Fruit fly (Drosophila melanogaster) whole organism, embryonic: ENCODE results near the gene CG17028.

ENCODE experiments used
- Atf3 ChIP-seq: fragments of 200-800 bp; sonication (Bioruptor generic); optimal IDR thresholded peaks from 3 replicates; lab custom pipeline; 2016; ENCODE audit warnings: missing biosample characterization, missing genetic modification characterization
- Blimp-1 ChIP-seq: fragments of 200-800 bp; sonication (Bioruptor generic); optimal IDR thresholded peaks from 3 replicates; lab custom pipeline; 2018; ENCODE audit warnings: missing biosample characterization, missing genetic modification characterization, mild to moderate bottlenecking, moderate library complexity, missing genetic modification reagents
- CG10267 ChIP-seq: fragments of 200-800 bp; sonication (Bioruptor generic); optimal IDR thresholded peaks from 2 replicates; lab custom pipeline; 2018; ENCODE audit warnings: missing biosample characterization, mild to moderate bottlenecking, missing genetic modification characterization, moderate library complexity
- CG10654 ChIP-seq: fragments of 200-800 bp; sonication (Bioruptor generic); optimal IDR thresholded peaks from 2 replicates; lab custom pipeline; 2016; ENCODE audit warnings: missing biosample characterization, missing genetic modification characterization
- CG10979 ChIP-seq: fragments of 200-800 bp; sonication (Bioruptor generic); optimal IDR thresholded peaks from 2 replicates; lab custom pipeline; 2018; ENCODE audit warnings: missing biosample characterization, mild to moderate bottlenecking, missing genetic modification characterization, moderate library complexity
- CG12104 ChIP-seq: fragments of 200-800 bp; sonication (Bioruptor generic); optimal IDR thresholded peaks from 3 replicates; lab custom pipeline; 2016; ENCODE audit warnings: missing biosample characterization, missing genetic modification characterization
- CG12744 ChIP-seq: fragments of 200-800 bp; sonication (Bioruptor generic); optimal IDR thresholded peaks from 2 replicates; lab custom pipeline; 2016; ENCODE audit warnings: missing biosample characterization, missing genetic modification characterization
- CG14710 ChIP-seq: fragments of 200-800 bp; sonication (Bioruptor generic); optimal IDR thresholded peaks from 3 replicates; lab custom pipeline; 2019; ENCODE audit warnings: missing biosample characterization, mild to moderate bottlenecking, missing genetic modification characterization, moderate library complexity
- CG15073 ChIP-seq: fragments of 200-800 bp; sonication (Bioruptor generic); optimal IDR thresholded peaks from 2 replicates; lab custom pipeline; 2016; ENCODE audit warnings: missing biosample characterization, missing genetic modification characterization
- CG15479 ChIP-seq: fragments of 200-800 bp; sonication (Bioruptor generic); optimal IDR thresholded peaks from 3 replicates; lab custom pipeline; 2019; ENCODE audit warnings: missing biosample characterization, mild to moderate bottlenecking, missing genetic modification characterization, moderate library complexity
- CG17361 ChIP-seq: fragments of 200-800 bp; sonication (Bioruptor generic); IDR thresholded peaks from 3 replicates; pipeline ENCODE4 v1.3.6; 2022; ENCODE audit warnings: missing biosample characterization, missing genetic modification characterization
- CG17829 ChIP-seq: fragments of 200-800 bp; optimal IDR thresholded peaks from 2 replicates; lab custom pipeline; 2019; ENCODE audit warnings: missing biosample characterization, mild to moderate bottlenecking, missing genetic modification characterization, moderate library complexity
- CG18262 ChIP-seq: fragments of 200-800 bp; optimal IDR thresholded peaks from 3 replicates; lab custom pipeline; 2019; ENCODE audit warnings: missing biosample characterization, mild to moderate bottlenecking, missing genetic modification characterization, moderate library complexity
- CG2712 ChIP-seq: fragments of 200-800 bp; optimal IDR thresholded peaks from 3 replicates; lab custom pipeline; 2019; ENCODE audit warnings: missing biosample characterization, mild to moderate bottlenecking, missing genetic modification characterization, moderate library complexity
- CG34224 ChIP-seq: fragments of 200-800 bp; sonication (Bioruptor generic); IDR thresholded peaks from 3 replicates; pipeline ENCODE4 v1.3.6; 2022; ENCODE audit warnings: missing biosample characterization, missing genetic modification characterization; ENCODE audit not compliant: partially characterized antibody
- CG4360 ChIP-seq: fragments of 200-800 bp; sonication (Bioruptor generic); IDR thresholded peaks from 2 replicates; pipeline ENCODE4 v1.3.6; 2022; ENCODE audit warnings: missing biosample characterization, missing genetic modification characterization
- CG7271 ChIP-seq: fragments of 200-800 bp; sonication (Bioruptor generic); optimal IDR thresholded peaks from 2 replicates; lab custom pipeline; 2018; ENCODE audit warnings: missing biosample characterization, mild to moderate bottlenecking, missing genetic modification characterization, moderate library complexity
- CG7987 ChIP-seq: fragments of 200-800 bp; sonication (Bioruptor generic); optimal IDR thresholded peaks from 2 replicates; lab custom pipeline; 2018; ENCODE audit warnings: missing biosample characterization, mild to moderate bottlenecking, missing genetic modification characterization, moderate library complexity
- CG9727 ChIP-seq: fragments of 200-800 bp; sonication (Bioruptor generic); optimal IDR thresholded peaks from 3 replicates; lab custom pipeline; 2017; ENCODE audit warnings: missing biosample characterization, mild to moderate bottlenecking, missing genetic modification characterization
- D ChIP-seq, 2 experiments: fragments of 200-800 bp in 1 of 2; fragments of >200 bp in 1 of 2; sonication (Bioruptor generic) in 1 of 2; optimal IDR thresholded peaks; 2 replicates in 1 of 2; 3 replicates in 1 of 2; lab custom pipeline; 2017; ENCODE audit warnings: mild to moderate bottlenecking in 1 of 2, missing biosample characterization in 1 of 2, missing genetic modification characterization in 1 of 2, missing genetic modification reagents in 1 of 2
- D19A ChIP-seq: fragments of 200-800 bp; optimal IDR thresholded peaks from 3 replicates; lab custom pipeline; 2019; ENCODE audit warnings: missing biosample characterization, mild to moderate bottlenecking, missing genetic modification characterization, moderate library complexity
- E2f1 ChIP-seq: fragments of 200-800 bp; sonication (Bioruptor generic); IDR thresholded peaks from 2 replicates; pipeline ENCODE4 v1.3.6; 2022; ENCODE audit warnings: missing biosample characterization, missing genetic modification characterization
- Ets65A ChIP-seq: fragments of 200-800 bp; sonication (Bioruptor generic); peaks from one replicate; lab custom pipeline; 2016; ENCODE audit warnings: missing biosample characterization, missing genetic modification characterization
- Fer2 ChIP-seq: fragments of 200-800 bp; sonication (Bioruptor generic); optimal IDR thresholded peaks from 2 replicates; lab custom pipeline; 2018; ENCODE audit warnings: missing biosample characterization, mild to moderate bottlenecking, missing genetic modification characterization, moderate library complexity
- Hr3 ChIP-seq: fragments of 200-800 bp; sonication (Bioruptor generic); optimal IDR thresholded peaks from 3 replicates; lab custom pipeline; 2016; ENCODE audit warnings: missing biosample characterization, missing genetic modification characterization
- Stat92E ChIP-seq, 3 experiments: fragments of >200 bp in 2 of 3; fragments of 200-800 bp in 1 of 3; sonication (Bioruptor generic) in 1 of 3; optimal IDR thresholded peaks; 2 replicates each; lab custom pipeline; 2017 to 2019; ENCODE audit warnings: missing biosample characterization in 3 of 3, missing genetic modification characterization in 3 of 3, mild to moderate bottlenecking in 1 of 3, moderate library complexity in 1 of 3
- Xrp1 ChIP-seq: fragments of 200-800 bp; sonication (Bioruptor generic); IDR thresholded peaks from 2 replicates; pipeline ENCODE4 v1.3.6; 2022; ENCODE audit warnings: missing biosample characterization, missing genetic modification characterization
- bigmax ChIP-seq: fragments of 200-800 bp; sonication (Bioruptor generic); optimal IDR thresholded peaks from 2 replicates; lab custom pipeline; 2018; ENCODE audit warnings: missing biosample characterization, mild to moderate bottlenecking, missing genetic modification characterization
- btn ChIP-seq: fragments of 200-800 bp; sonication (Bioruptor generic); optimal IDR thresholded peaks from 2 replicates; lab custom pipeline; 2016; ENCODE audit warnings: missing biosample characterization, missing genetic modification characterization
- dmrt11E ChIP-seq: fragments of 200-800 bp; sonication (Bioruptor generic); optimal IDR thresholded peaks from 3 replicates; lab custom pipeline; 2018; ENCODE audit warnings: missing biosample characterization, mild to moderate bottlenecking, missing genetic modification characterization, moderate library complexity
- gcm ChIP-seq: fragments of 200-800 bp; sonication (Bioruptor generic); optimal IDR thresholded peaks from 2 replicates; lab custom pipeline; 2019; ENCODE audit warnings: missing biosample characterization, mild to moderate bottlenecking, missing genetic modification characterization, moderate library complexity
- gem ChIP-seq: fragments of 200-800 bp; sonication (Bioruptor generic); optimal IDR thresholded peaks from 2 replicates; lab custom pipeline; 2019; ENCODE audit warnings: missing biosample characterization, mild to moderate bottlenecking, missing genetic modification characterization, moderate library complexity
- hkb ChIP-seq, 2 experiments: fragments of 200-800 bp in 1 of 2; fragments of >200 bp in 1 of 2; sonication (Bioruptor generic) in 1 of 2; IDR thresholded peaks in 1 of 2; optimal IDR thresholded peaks in 1 of 2; 2 replicates each; pipeline versions ENCODE4 v1.3.6 to Lab custom; 2017 to 2022; ENCODE audit warnings: missing biosample characterization in 1 of 2, missing genetic modification characterization in 1 of 2
- lmd ChIP-seq: fragments of 200-800 bp; sonication (Bioruptor generic); IDR thresholded peaks from 2 replicates; pipeline ENCODE4 v1.3.6; 2022; ENCODE audit warnings: missing biosample characterization, missing genetic modification characterization
- lola ChIP-seq, 3 experiments: fragments of >200 bp in 2 of 3; fragments of 200-800 bp in 1 of 3; sonication (Bioruptor generic) in 1 of 3; optimal IDR thresholded peaks; 2 replicates each; lab custom pipeline; 2017 to 2019; ENCODE audit warnings: missing biosample characterization in 3 of 3, missing genetic modification characterization in 3 of 3, mild to moderate bottlenecking in 1 of 3, moderate library complexity in 1 of 3
- prd ChIP-seq, 3 experiments: fragments of >200 bp in 2 of 3; fragments of 200-800 bp in 1 of 3; sonication (Bioruptor generic) in 1 of 3; optimal IDR thresholded peaks in 2 of 3; IDR thresholded peaks in 1 of 3; 2 replicates in 2 of 3; 3 replicates in 1 of 3; pipeline versions ENCODE4 v1.3.6 to Lab custom; 2017 to 2022; ENCODE audit warnings: missing biosample characterization in 1 of 3, missing genetic modification characterization in 1 of 3
- sens ChIP-seq: fragments of 200-800 bp; sonication (Bioruptor generic); peaks from one replicate; lab custom pipeline; 2016; ENCODE audit warnings: missing biosample characterization, missing genetic modification characterization
- stc ChIP-seq: fragments of 200-800 bp; sonication (Bioruptor generic); IDR thresholded peaks from 2 replicates; pipeline ENCODE4 v1.3.6; 2022; ENCODE audit warnings: missing biosample characterization, missing genetic modification characterization
- stwl ChIP-seq: fragments of 200-800 bp; sonication (Bioruptor generic); optimal IDR thresholded peaks from 3 replicates; lab custom pipeline; 2018; ENCODE audit warnings: missing biosample characterization, mild to moderate bottlenecking, missing genetic modification characterization, moderate library complexity
- zen ChIP-seq: fragments of 200-800 bp; sonication (Bioruptor generic); optimal IDR thresholded peaks from 3 replicates; lab custom pipeline; 2018; ENCODE audit warnings: missing biosample characterization, mild to moderate bottlenecking, missing genetic modification characterization, moderate library complexity

CG17028 gene

DNA sequence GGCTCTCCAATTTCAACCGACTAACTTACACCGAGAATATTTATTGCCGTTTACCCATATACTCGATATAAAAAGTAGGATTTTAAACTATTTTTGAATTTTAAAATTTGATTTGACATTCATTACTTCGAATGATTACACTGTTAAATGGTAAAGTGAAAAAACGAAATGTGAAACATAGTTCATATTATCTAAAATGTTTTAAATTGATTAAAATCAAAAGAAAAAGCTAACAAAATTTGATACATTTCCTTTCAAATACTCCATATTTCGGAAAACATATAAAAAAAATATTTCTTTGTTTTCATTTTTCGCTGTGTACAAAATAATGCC is 39.9 kb downstream of the CG17028 start:
- no peak for TF ChIP-seq Hr3 (GFP tag; lab: Kevin White, UChicago)
- no peak for TF ChIP-seq stwl (tag; lab: Kevin White, UChicago)
- TF ChIP-seq CG7987 (GFP tag; lab: Kevin White, UChicago): no peak
- peak; percentile 30 for TF ChIP-seq Blimp-1 (GFP tag; lab: Kevin White, UChicago)
- TF ChIP-seq CG14710 (tag; lab: Kevin White, UChicago): peak; percentile 36
- TF ChIP-seq Ets65A (GFP tag; lab: Kevin White, UChicago): no peak
- no peak for TF ChIP-seq stc (GFP tag; lab: Robert Waterston, UW)
- TF ChIP-seq btn (GFP tag; lab: Kevin White, UChicago): no peak
- peak; percentile 55 for TF ChIP-seq zen (tag; lab: Kevin White, UChicago)
- peak; percentile 27 for TF ChIP-seq gem (tag; lab: Kevin White, UChicago)
- peak; percentile 19 for TF ChIP-seq CG7271 (tag; lab: Kevin White, UChicago)
- TF ChIP-seq CG15073 (GFP tag; lab: Kevin White, UChicago): no peak
- TF ChIP-seq CG12104 (GFP tag; lab: Kevin White, UChicago): no peak
- peak; percentile 32; the same call in 1 of the 2 replicates for TF ChIP-seq Xrp1 (GFP tag; lab: Robert Waterston, UW)
- 0 out of 3 replicates have a peak, but pooled peaks have one; percentile 26 for TF ChIP-seq CG17361
- no peak for TF ChIP-seq CG15479
- peak; percentile 52 for TF ChIP-seq CG18262 (tag; lab: Kevin White, UChicago)
- TF ChIP-seq hkb (optimal IDR thresholded peaks at IDR 0.05; lab: Kevin White, UChicago): no peak
- no peak; the same call in 1 of the 2 replicates for TF ChIP-seq hkb (GFP tag; IDR thresholded peaks at IDR 0.05; lab: Robert Waterston, UW)
- peak; percentile 37 for TF ChIP-seq dmrt11E (tag; lab: Kevin White, UChicago)
- no peak for TF ChIP-seq gcm (GFP tag; lab: Kevin White, UChicago)
- TF ChIP-seq CG2712 (tag; lab: Kevin White, UChicago): peak; percentile 38
- peak; percentile 20 for TF ChIP-seq CG17829 (tag; lab: Kevin White, UChicago)
- TF ChIP-seq Atf3 (GFP tag; lab: Kevin White, UChicago): no peak
- TF ChIP-seq CG34224 (GFP tag; lab: Robert Waterston, UW): no peak
- TF ChIP-seq D19A (tag; lab: Kevin White, UChicago): peak; percentile 10
- TF ChIP-seq CG10979 (tag; lab: Kevin White, UChicago): peak; percentile 2
- TF ChIP-seq E2f1: no peak
- TF ChIP-seq CG9727: no peak
- no peak for TF ChIP-seq prd (optimal IDR thresholded peaks at IDR 0.05; lab: Kevin White, UChicago)
- TF ChIP-seq prd (GFP tag; IDR thresholded peaks at IDR 0.05; lab: Robert Waterston, UW): peak; percentile 48; the same call in 1 of the 3 replicates
- TF ChIP-seq sens (GFP tag; lab: Kevin White, UChicago): peak; percentile 58
- TF ChIP-seq lola (GFP tag; optimal IDR thresholded peaks at IDR 0.05; lab: Kevin White, UChicago): peak in 1 of 3 experiments; percentile 19
- peak; percentile 43 for TF ChIP-seq CG10267 (tag; lab: Kevin White, UChicago)
- TF ChIP-seq bigmax (GFP tag; lab: Kevin White, UChicago): no peak

DNA sequence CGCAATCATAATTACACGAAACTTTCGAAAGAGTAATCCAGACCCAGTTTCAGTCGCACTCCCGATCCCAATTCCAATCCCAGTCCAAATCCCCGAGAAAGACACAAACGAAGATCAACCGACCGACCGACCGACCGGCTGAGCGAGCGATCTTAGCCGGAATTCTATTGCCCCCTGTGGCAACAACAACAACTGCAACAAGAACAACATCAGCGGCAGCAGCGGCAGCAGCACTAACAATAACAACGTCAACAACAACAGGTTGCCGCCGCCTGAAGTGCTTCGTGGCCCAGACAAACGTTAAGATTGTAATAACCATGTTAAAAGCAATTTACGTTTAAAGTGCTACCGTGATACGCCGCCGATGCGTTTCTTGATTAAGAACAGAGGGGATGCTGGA is 40.4 kb downstream of the CG17028 start:
- peak in 1 of 3 experiments; percentile 17 for TF ChIP-seq Stat92E (GFP tag; optimal IDR thresholded peaks at IDR 0.05; lab: Kevin White, UChicago)
- TF ChIP-seq CG4360 (GFP tag; lab: Robert Waterston, UW): peak; percentile 91
- TF ChIP-seq lmd (GFP tag; lab: Robert Waterston, UW): no peak
- TF ChIP-seq zen (tag; lab: Kevin White, UChicago): peak; percentile 40
- no peak for TF ChIP-seq prd (optimal IDR thresholded peaks at IDR 0.05; lab: Kevin White, UChicago)
- TF ChIP-seq prd (GFP tag; IDR thresholded peaks at IDR 0.05; lab: Robert Waterston, UW): peak; percentile 48; the same call in 1 of the 3 replicates
- TF ChIP-seq Fer2 (tag; lab: Kevin White, UChicago): no peak
- no peak for TF ChIP-seq CG12744 (GFP tag; lab: Kevin White, UChicago)
- no peak for TF ChIP-seq CG10654 (GFP tag; lab: Kevin White, UChicago)
- TF ChIP-seq D (optimal IDR thresholded peaks at IDR 0.05; lab: Kevin White, UChicago): peak; percentile 59
- no peak for TF ChIP-seq D (GFP tag; optimal IDR thresholded peaks at IDR 0.05; lab: Kevin White, UChicago)
